Comparison of ENCODE assay signal across 4 worm cellular contexts in the genomic region with DNA sequence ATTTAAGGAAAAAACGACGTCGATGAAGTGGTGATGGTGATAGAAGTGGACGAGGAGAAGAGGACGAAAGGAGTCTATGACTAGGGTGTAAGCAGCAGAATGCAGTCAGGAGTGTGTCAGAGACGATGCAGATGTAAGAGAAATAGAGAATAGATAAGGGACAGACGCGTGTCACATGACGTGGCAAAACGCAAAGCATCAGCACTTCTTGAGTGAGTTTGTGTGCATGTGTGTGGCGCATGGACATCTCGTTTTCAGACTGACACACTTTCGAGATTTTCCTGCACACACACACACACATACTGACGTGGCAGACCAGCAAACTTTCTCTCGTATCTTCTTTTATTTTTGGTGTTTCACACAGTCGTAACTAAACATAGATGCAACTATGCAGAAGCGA.
TF ChIP-seq lines count a peak whose summit lies in the region.

No protein-coding gene starts in this region.

TF ChIP-seq in whole organism, L1 larva, 84 proteins besides CTCF, POLR2A, EP300 and RAD21 (continued from another document):
- TF ChIP-seq isw-1 (GFP tag; IDR thresholded peaks at IDR 0.05; lab: Robert Waterston, UW) (no peak), tbx-2 (tag; optimal IDR thresholded peaks at IDR 0.05; lab: Kevin White, UChicago) (peak; percentile 30), nhr-90 (tag; optimal IDR thresholded peaks at IDR 0.05; lab: Kevin White, UChicago; ENCODE audit: poor library complexity) (peak; percentile 45), xbp-1 (tag; optimal IDR thresholded peaks at IDR 0.05; lab: Kevin White, UChicago) (peak; percentile 69), lir-3 (tag; optimal IDR thresholded peaks at IDR 0.05; lab: Kevin White, UChicago; ENCODE audit: poor library complexity) (peak; percentile 53), snpc-4 (tag; optimal IDR thresholded peaks at IDR 0.05; lab: Kevin White, UChicago) (peak; percentile 30), egl-13 (tag; optimal IDR thresholded peaks at IDR 0.05; lab: Kevin White, UChicago) (peak; percentile 41), rnt-1 (tag; optimal IDR thresholded peaks at IDR 0.05; lab: Kevin White, UChicago) (peak; percentile 54), mab-9 (GFP tag; IDR thresholded peaks at IDR 0.05; lab: Robert Waterston, UW) (no peak), unc-130 (tag; optimal IDR thresholded peaks at IDR 0.05; lab: Kevin White, UChicago) (peak; percentile 33), mdl-1 (tag; optimal IDR thresholded peaks at IDR 0.05; lab: Kevin White, UChicago) (peak in 1 of 2 experiments; percentile 80), ets-5 (GFP tag; IDR thresholded peaks at IDR 0.05; lab: Robert Waterston, UW) (no peak), C16A3.4 (tag; optimal IDR thresholded peaks at IDR 0.05; lab: Kevin White, UChicago) (peak; percentile 15), nhr-47 (tag; optimal IDR thresholded peaks at IDR 0.05; lab: Kevin White, UChicago) (peak; percentile 73), nhr-85 (tag; lab: Kevin White, UChicago) (peak; percentile 85), hpl-2 (GFP tag; optimal IDR thresholded peaks at IDR 0.05; lab: Kevin White, UChicago) (no peak), mep-1 (tag; optimal IDR thresholded peaks at IDR 0.05; lab: Kevin White, UChicago) (peak; percentile 77), ztf-4 (tag; optimal IDR thresholded peaks at IDR 0.05; lab: Kevin White, UChicago) (peak; percentile 71), hlh-17 (GFP tag; optimal IDR thresholded peaks at IDR 0.05; lab: Kevin White, UChicago; ENCODE audit: borderline replicate concordance) (no peak), aly-2 (tag; optimal IDR thresholded peaks at IDR 0.05; lab: Kevin White, UChicago) (no peak)

TF ChIP-seq in whole organism, L3 larva, 47 proteins besides CTCF, POLR2A, EP300 and RAD21 (continued from another document):
- TF ChIP-seq egl-5 (tag; optimal IDR thresholded peaks at IDR 0.05; lab: Kevin White, UChicago) (no peak), tbx-2 (tag; optimal IDR thresholded peaks at IDR 0.05; lab: Kevin White, UChicago) (no peak)

TF ChIP-seq in whole organism, L4 larva, 104 proteins besides CTCF, POLR2A, EP300 and RAD21 (continued from another document):
- TF ChIP-seq ztf-7 (tag; optimal IDR thresholded peaks at IDR 0.05; lab: Kevin White, UChicago) (peak; percentile 5), spr-1 (tag; optimal IDR thresholded peaks at IDR 0.05; lab: Kevin White, UChicago) (peak; percentile 62), fkh-10 (GFP tag; optimal IDR thresholded peaks at IDR 0.05; lab: Kevin White, UChicago) (no peak), tag-97 (GFP tag; IDR thresholded peaks at IDR 0.05; lab: Robert Waterston, UW) (no peak), unc-130 (GFP tag; optimal IDR thresholded peaks at IDR 0.05; lab: Kevin White, UChicago) (no peak), Y105C5A.15 (GFP tag; IDR thresholded peaks at IDR 0.05; lab: Robert Waterston, UW) (no peak), lin-1 (GFP tag; IDR thresholded peaks at IDR 0.05; lab: Robert Waterston, UW) (peak; percentile 71; the same call in 1 of the 2 replicates), nhr-41 (GFP tag; IDR thresholded peaks at IDR 0.05; lab: Robert Waterston, UW) (no peak), mdl-1 (tag; optimal IDR thresholded peaks at IDR 0.05; lab: Kevin White, UChicago) (peak; percentile 53 to 79), D1046.2 (GFP tag; IDR thresholded peaks at IDR 0.05; lab: Robert Waterston, UW) (no peak), pha-4 (GFP tag; IDR thresholded peaks at IDR 0.05; lab: Robert Waterston, UW) (no peak), pha-4 (tag; optimal IDR thresholded peaks at IDR 0.05; lab: Kevin White, UChicago) (no peak), set-16 (GFP tag; IDR thresholded peaks at IDR 0.05; lab: Robert Waterston, UW) (peak; percentile 29; the same call in 1 of the 2 replicates), nhr-48 (tag; optimal IDR thresholded peaks at IDR 0.05; lab: Kevin White, UChicago) (peak; percentile 82), F44E2.7 (GFP tag; IDR thresholded peaks at IDR 0.05; lab: Robert Waterston, UW) (no peak), mes-2 (tag; optimal IDR thresholded peaks at IDR 0.05; lab: Kevin White, UChicago; ENCODE audit: poor library complexity, severe bottlenecking) (peak; percentile 15), nhr-28 (tag; optimal IDR thresholded peaks at IDR 0.05; lab: Kevin White, UChicago) (peak; percentile 81), lsy-2 (tag; optimal IDR thresholded peaks at IDR 0.05; lab: Kevin White, UChicago) (peak; percentile 54 to 74), ceh-20 (GFP tag; IDR thresholded peaks at IDR 0.05; lab: Robert Waterston, UW) (peak; percentile 80; the same call in 1 of the 2 replicates), unc-62 (GFP tag; optimal IDR thresholded peaks at IDR 0.05 in 1 of 2; lab: Kevin White, UChicago) (peak in 1 of 2 experiments; percentile 67), unc-62 (tag; optimal IDR thresholded peaks at IDR 0.05; lab: Kevin White, UChicago) (no peak), F10B5.3 (tag; optimal IDR thresholded peaks at IDR 0.05; lab: Kevin White, UChicago) (no peak), ceh-82 (tag; optimal IDR thresholded peaks at IDR 0.05; lab: Kevin White, UChicago) (no peak), nhr-10 (tag; optimal IDR thresholded peaks at IDR 0.05; lab: Kevin White, UChicago) (peak; percentile 20), hmg-1.1 (GFP tag; IDR thresholded peaks at IDR 0.05; lab: Robert Waterston, UW) (peak; percentile 67), hlh-11 (tag; optimal IDR thresholded peaks at IDR 0.05; lab: Kevin White, UChicago) (peak; percentile 95), daf-8 (GFP tag; IDR thresholded peaks at IDR 0.05; lab: Robert Waterston, UW) (no peak), dve-1 (tag; optimal IDR thresholded peaks at IDR 0.05; lab: Kevin White, UChicago; ENCODE audit: insufficient read depth) (peak; percentile 78)

TF ChIP-seq in whole organism, young adult, 124 proteins besides CTCF, POLR2A, EP300 and RAD21 (continued from another document):
- TF ChIP-seq attf-5 (GFP tag; optimal IDR thresholded peaks at IDR 0.05; lab: Kevin White, UChicago) (peak; percentile 54), lin-35 (GFP tag; optimal IDR thresholded peaks at IDR 0.05; lab: Kevin White, UChicago) (peak in 1 of 3 experiments; percentile 60), ceh-58 (GFP tag; IDR thresholded peaks at IDR 0.05; lab: Robert Waterston, UW) (no peak), chd-7 (tag; optimal IDR thresholded peaks at IDR 0.05; lab: Kevin White, UChicago) (peak; percentile 64)
TF ChIP-seq in whole organism, young adult: peak in this region for 36.
